Worm (Caenorhabditis elegans): Measurements from ENCODE around the gene W06G6.10.

W06G6.10 gene

ce11 chrV:16683359-16683758 lies 36.4 kb upstream of the W06G6.10 start:
- TF ChIP-seq tra-4 (tag; optimal IDR thresholded peaks at IDR 0.05) (no peak), hnd-1 (tag; optimal IDR thresholded peaks at IDR 0.05) (no peak), B0310.2 (tag; optimal IDR thresholded peaks at IDR 0.05) (no peak), ceh-13 (GFP tag; optimal IDR thresholded peaks at IDR 0.05) (no peak), tbx-11 (GFP tag; IDR thresholded peaks at IDR 0.05) (no peak), hmbx-1 (tag; optimal IDR thresholded peaks at IDR 0.05) (no peak), ama-1 (optimal IDR thresholded peaks at IDR 0.05) (no peak), ets-7 (tag; optimal IDR thresholded peaks at IDR 0.05) (no peak), sea-1 (GFP tag; conservative IDR thresholded peaks at IDR 0.05) (no peak), scrt-1 (GFP tag; IDR thresholded peaks at IDR 0.05) (no peak), pes-1 (GFP tag; IDR thresholded peaks at IDR 0.05) (no peak), aly-1 (tag; optimal IDR thresholded peaks at IDR 0.05) (no peak), F13C5.2 (tag; optimal IDR thresholded peaks at IDR 0.05) (no peak), flt-1 (GFP tag; IDR thresholded peaks at IDR 0.05) (no peak)

ce11 chrV:16682886-16683285 lies 35.9 kb upstream of the W06G6.10 start, which contains the start of gene srw-36:
srw-36 (plus strand) TSS chrV:16683186.
- TF ChIP-seq tbx-11 (GFP tag; IDR thresholded peaks at IDR 0.05) (no peak), flt-1 (GFP tag; IDR thresholded peaks at IDR 0.05) (no peak), ets-7 (tag; optimal IDR thresholded peaks at IDR 0.05) (no peak), ama-1 (optimal IDR thresholded peaks at IDR 0.05) (no peak), aly-1 (tag; optimal IDR thresholded peaks at IDR 0.05) (no peak), hmg-4 (GFP tag; optimal IDR thresholded peaks at IDR 0.05) (no peak), pes-1 (GFP tag; IDR thresholded peaks at IDR 0.05) (no peak), tbx-37 (GFP tag; conservative IDR thresholded peaks at IDR 0.05) (no peak), scrt-1 (GFP tag; IDR thresholded peaks at IDR 0.05) (no peak)

- no peak for TF ChIP-seq ceh-36 (tag; optimal IDR thresholded peaks at IDR 0.05)
- no peak for TF ChIP-seq aly-1 (tag; optimal IDR thresholded peaks at IDR 0.05)
- TF ChIP-seq F13C5.2 (tag; optimal IDR thresholded peaks at IDR 0.05): no peak
- TF ChIP-seq pes-1 (GFP tag; IDR thresholded peaks at IDR 0.05): no peak
Measured at ce11 chrV:16679981-16680380, 33.0 kb upstream of the W06G6.10 start, which contains the start of gene srw-44. srw-44 (plus strand) TSS chrV:16680281.

- no peak for TF ChIP-seq ets-7 (tag; optimal IDR thresholded peaks at IDR 0.05)
- TF ChIP-seq ceh-36 (tag; optimal IDR thresholded peaks at IDR 0.05): no peak
- TF ChIP-seq pes-1 (GFP tag; IDR thresholded peaks at IDR 0.05): no peak
- no peak for TF ChIP-seq hmbx-1 (tag; optimal IDR thresholded peaks at IDR 0.05)
- no peak for TF ChIP-seq scrt-1 (GFP tag; IDR thresholded peaks at IDR 0.05)
- TF ChIP-seq tbx-37 (GFP tag; conservative IDR thresholded peaks at IDR 0.05): no peak
- TF ChIP-seq aly-1 (tag; optimal IDR thresholded peaks at IDR 0.05): no peak
- no peak for TF ChIP-seq F13C5.2 (tag; optimal IDR thresholded peaks at IDR 0.05)
- TF ChIP-seq hmg-4 (GFP tag; optimal IDR thresholded peaks at IDR 0.05): no peak
Measured at ce11 chrV:16679237-16679636, 32.2 kb upstream of the W06G6.10 start, which contains the start of gene srz-103. srz-103 (minus strand) TSS chrV:16679337.

- TF ChIP-seq hnd-1 (tag; optimal IDR thresholded peaks at IDR 0.05) (no peak), ceh-13 (GFP tag; optimal IDR thresholded peaks at IDR 0.05) (no peak), aly-1 (tag; optimal IDR thresholded peaks at IDR 0.05) (no peak), flt-1 (GFP tag; IDR thresholded peaks at IDR 0.05) (no peak), tbx-11 (GFP tag; IDR thresholded peaks at IDR 0.05) (no peak), tra-4 (tag; optimal IDR thresholded peaks at IDR 0.05) (no peak), hmbx-1 (tag; optimal IDR thresholded peaks at IDR 0.05) (no peak), pes-1 (GFP tag; IDR thresholded peaks at IDR 0.05) (no peak), scrt-1 (GFP tag; IDR thresholded peaks at IDR 0.05) (no peak), tbx-37 (GFP tag; conservative IDR thresholded peaks at IDR 0.05) (no peak), ama-1 (optimal IDR thresholded peaks at IDR 0.05) (no peak), B0310.2 (tag; optimal IDR thresholded peaks at IDR 0.05) (no peak), ceh-36 (tag; optimal IDR thresholded peaks at IDR 0.05) (no peak), sea-1 (GFP tag; conservative IDR thresholded peaks at IDR 0.05) (no peak), hmg-4 (GFP tag; optimal IDR thresholded peaks at IDR 0.05) (no peak), F13C5.2 (tag; optimal IDR thresholded peaks at IDR 0.05) (no peak), ets-7 (tag; optimal IDR thresholded peaks at IDR 0.05) (no peak)
Measured at ce11 chrV:16675553-16675952, 28.6 kb upstream of the W06G6.10 start, which contains the start of gene srz-1. srz-1 (plus strand) TSS chrV:16675853.

ce11 chrV:16674399-16674798 lies 27.4 kb upstream of the W06G6.10 start:
- TF ChIP-seq ama-1 (optimal IDR thresholded peaks at IDR 0.05): no peak
- TF ChIP-seq tbx-11 (GFP tag; IDR thresholded peaks at IDR 0.05): no peak
- TF ChIP-seq hnd-1 (tag; optimal IDR thresholded peaks at IDR 0.05): no peak
- no peak for TF ChIP-seq sea-1 (GFP tag; conservative IDR thresholded peaks at IDR 0.05)
- TF ChIP-seq scrt-1 (GFP tag; IDR thresholded peaks at IDR 0.05): no peak
- no peak for TF ChIP-seq ceh-13 (GFP tag; optimal IDR thresholded peaks at IDR 0.05)
- no peak for TF ChIP-seq tra-4 (tag; optimal IDR thresholded peaks at IDR 0.05)
- TF ChIP-seq ceh-36 (tag; optimal IDR thresholded peaks at IDR 0.05): no peak

ce11 chrV:16672198-16672597 lies 25.2 kb upstream of the W06G6.10 start, which contains the start of gene F14F8.8:
F14F8.8 (minus strand) TSS chrV:16672298.
- TF ChIP-seq hmg-4 (GFP tag; optimal IDR thresholded peaks at IDR 0.05) (no peak), ceh-36 (tag; optimal IDR thresholded peaks at IDR 0.05) (no peak), ama-1 (optimal IDR thresholded peaks at IDR 0.05) (no peak), pes-1 (GFP tag; IDR thresholded peaks at IDR 0.05) (no peak), ets-7 (tag; optimal IDR thresholded peaks at IDR 0.05) (no peak)

- TF ChIP-seq tbx-11 (GFP tag; IDR thresholded peaks at IDR 0.05) (no peak), ets-7 (tag; optimal IDR thresholded peaks at IDR 0.05) (no peak), pes-1 (GFP tag; IDR thresholded peaks at IDR 0.05) (no peak), tra-4 (tag; optimal IDR thresholded peaks at IDR 0.05) (no peak), ceh-13 (GFP tag; optimal IDR thresholded peaks at IDR 0.05) (no peak), sea-1 (GFP tag; conservative IDR thresholded peaks at IDR 0.05) (no peak), scrt-1 (GFP tag; IDR thresholded peaks at IDR 0.05) (no peak), hmg-4 (GFP tag; optimal IDR thresholded peaks at IDR 0.05) (no peak), hnd-1 (tag; optimal IDR thresholded peaks at IDR 0.05) (no peak), F13C5.2 (tag; optimal IDR thresholded peaks at IDR 0.05) (no peak), tbx-37 (GFP tag; conservative IDR thresholded peaks at IDR 0.05) (no peak), ama-1 (optimal IDR thresholded peaks at IDR 0.05) (no peak), B0310.2 (tag; optimal IDR thresholded peaks at IDR 0.05) (no peak), ceh-36 (tag; optimal IDR thresholded peaks at IDR 0.05) (no peak), hmbx-1 (tag; optimal IDR thresholded peaks at IDR 0.05) (no peak)
Measured at ce11 chrV:16671190-16671589, 24.2 kb upstream of the W06G6.10 start, which contains the start of gene str-61. str-61 (minus strand) TSS chrV:16671290.
